Fruit fly (Drosophila melanogaster) whole organism, prepupa: Measurements from ENCODE around the gene CG12516.

ENCODE experiments used
- Blimp-1 ChIP-seq: fragments of 200-800 bp; sonication (Bioruptor generic); optimal IDR thresholded peaks from 3 replicates; lab custom pipeline; 2017; ENCODE audit warnings: missing biosample characterization, missing genetic modification characterization, mild to moderate bottlenecking, moderate library complexity, missing genetic modification reagents
- CG10631 ChIP-seq: fragments of 200-800 bp; sonication (Bioruptor generic); optimal IDR thresholded peaks from 2 replicates; lab custom pipeline; 2016; ENCODE audit warnings: missing biosample characterization, missing genetic modification characterization
- CG11294 ChIP-seq: fragments of 200-800 bp; sonication (Bioruptor generic); IDR thresholded peaks from 2 replicates; pipeline ENCODE4 v1.3.6; 2022; ENCODE audit warnings: missing biosample characterization, missing genetic modification characterization
- CG8119 ChIP-seq: fragments of 200-800 bp; sonication (Bioruptor generic); IDR thresholded peaks from 3 replicates; pipeline ENCODE4 v1.3.6; 2022; ENCODE audit warnings: missing biosample characterization, missing genetic modification characterization
- CG8632 ChIP-seq: fragments of 200-800 bp; sonication (Bioruptor generic); optimal IDR thresholded peaks from 3 replicates; lab custom pipeline; 2016; ENCODE audit warnings: missing biosample characterization, missing genetic modification characterization
- Eip75B ChIP-seq: fragments of 200-800 bp; sonication (Bioruptor generic); optimal IDR thresholded peaks from 3 replicates; lab custom pipeline; 2016; ENCODE audit warnings: missing biosample characterization, missing genetic modification characterization
- Gug ChIP-seq: fragments of 200-800 bp; sonication (Bioruptor generic); IDR thresholded peaks from 2 replicates; pipeline ENCODE4 v1.3.6; 2022; ENCODE audit warnings: missing biosample characterization, missing genetic modification characterization
- Lpt ChIP-seq: fragments of 200-800 bp; sonication (Bioruptor generic); optimal IDR thresholded peaks from 3 replicates; lab custom pipeline; 2016; ENCODE audit warnings: missing biosample characterization, missing genetic modification characterization
- OdsH ChIP-seq: fragments of 200-800 bp; sonication (Bioruptor generic); optimal IDR thresholded peaks from 3 replicates; lab custom pipeline; 2016; ENCODE audit warnings: missing biosample characterization, missing genetic modification characterization
- Sox102F ChIP-seq: fragments of 200-800 bp; sonication (Bioruptor generic); optimal IDR thresholded peaks from 2 replicates; lab custom pipeline; 2016; ENCODE audit warnings: missing biosample characterization, mild to moderate bottlenecking, missing genetic modification characterization
- Sox15 ChIP-seq: fragments of 200-800 bp; sonication (Bioruptor generic); optimal IDR thresholded peaks from 3 replicates; lab custom pipeline; 2016; ENCODE audit warnings: missing biosample characterization, missing genetic modification characterization
- fd85E ChIP-seq: fragments of 200-800 bp; sonication (Bioruptor generic); optimal IDR thresholded peaks from 3 replicates; lab custom pipeline; 2016; ENCODE audit warnings: missing biosample characterization, missing genetic modification characterization
- topi ChIP-seq: fragments of 200-800 bp; sonication (Bioruptor generic); optimal IDR thresholded peaks from 3 replicates; lab custom pipeline; 2016; ENCODE audit warnings: missing biosample characterization, missing genetic modification characterization
- vri ChIP-seq: fragments of 200-800 bp; sonication (Bioruptor generic); optimal IDR thresholded peaks from 3 replicates; lab custom pipeline; 2016; ENCODE audit warnings: missing biosample characterization, mild to moderate bottlenecking, missing genetic modification characterization

dm6 chr3R:28351942-28352341 is 47.5 kb upstream of the CG12516 start, which contains the start of gene Or98b:
- TF ChIP-seq Sox15 (GFP tag; lab: Kevin White, UChicago) (no peak), CG11294 (GFP tag; lab: Robert Waterston, UW) (no peak), topi (GFP tag; lab: Kevin White, UChicago) (no peak), Lpt (GFP tag; lab: Kevin White, UChicago) (no peak), CG8119 (GFP tag; lab: Robert Waterston, UW) (no peak), Blimp-1 (GFP tag; lab: Kevin White, UChicago) (no peak), Eip75B (no peak), CG10631 (no peak), fd85E (GFP tag; lab: Kevin White, UChicago) (no peak), Sox102F (GFP tag; lab: Kevin White, UChicago) (no peak), OdsH (GFP tag; lab: Kevin White, UChicago) (no peak), vri (GFP tag; lab: Kevin White, UChicago) (no peak), CG8632 (GFP tag; lab: Kevin White, UChicago) (no peak), Gug (GFP tag; lab: Robert Waterston, UW) (no peak)
